Fruit fly (Drosophila melanogaster) whole organism, adult: Measurements from ENCODE around the gene Aldh.
A peak's percentile ranks its signal among the peaks of the same experiment; 100 is the strongest.

Experiments used
- CG11617 ChIP-seq: fragments of 200-800 bp; sonication (Bioruptor generic); optimal IDR thresholded peaks from 2 replicates; lab custom pipeline; 2017; ENCODE audit warnings: mild to moderate bottlenecking, missing biosample characterization, missing genetic modification reagents, missing genetic modification characterization
- CG12768 ChIP-seq: fragments of 200-800 bp; sonication (Bioruptor generic); optimal IDR thresholded peaks from 2 replicates; lab custom pipeline; 2017; ENCODE audit warnings: missing biosample characterization, missing genetic modification characterization, mild to moderate bottlenecking, moderate library complexity, missing genetic modification reagents
- CG14711 ChIP-seq: fragments of 200-800 bp; sonication (Bioruptor generic); optimal IDR thresholded peaks from 2 replicates; lab custom pipeline; 2018; ENCODE audit warnings: missing biosample characterization, mild to moderate bottlenecking, missing genetic modification characterization, moderate library complexity
- CG5204 ChIP-seq: fragments of 200-800 bp; sonication (Bioruptor generic); optimal IDR thresholded peaks from 2 replicates; lab custom pipeline; 2016; ENCODE audit warnings: missing biosample characterization, missing genetic modification characterization
- CG7045 ChIP-seq: fragments of 200-800 bp; sonication (Bioruptor generic); optimal IDR thresholded peaks from 2 replicates; lab custom pipeline; 2017; ENCODE audit warnings: missing biosample characterization, mild to moderate bottlenecking, missing genetic modification characterization
- Hr96 ChIP-seq: fragments of 200-800 bp; sonication (Bioruptor generic); optimal IDR thresholded peaks from 2 replicates; lab custom pipeline; 2016; ENCODE audit warnings: missing biosample characterization, missing genetic modification characterization
- Mnt ChIP-seq: fragments of 200-800 bp; sonication (Bioruptor generic); optimal IDR thresholded peaks from 2 replicates; lab custom pipeline; 2016; ENCODE audit warnings: missing biosample characterization, mild to moderate bottlenecking, missing genetic modification characterization
- cic ChIP-seq: fragments of 200-800 bp; sonication (Bioruptor generic); optimal IDR thresholded peaks from 2 replicates; lab custom pipeline; 2017; ENCODE audit warnings: missing biosample characterization, mild to moderate bottlenecking, missing genetic modification characterization, moderate library complexity
- kay ChIP-seq: fragments of 200-800 bp; sonication (Bioruptor generic); peaks from one replicate; lab custom pipeline; 2016; ENCODE audit warnings: missing biosample characterization, missing genetic modification characterization, borderline replicate concordance
- ovo ChIP-seq: fragments of 200-800 bp; sonication (Bioruptor generic); optimal IDR thresholded peaks from 2 replicates; lab custom pipeline; 2016; ENCODE audit warnings: missing biosample characterization, missing genetic modification characterization
- pad ChIP-seq: fragments of 200-800 bp; sonication (Bioruptor generic); optimal IDR thresholded peaks from 3 replicates; lab custom pipeline; 2017; ENCODE audit warnings: missing biosample characterization, missing genetic modification characterization, mild to moderate bottlenecking, moderate library complexity, missing genetic modification reagents
- tj ChIP-seq: fragments of 200-800 bp; sonication (Bioruptor generic); optimal IDR thresholded peaks from 3 replicates; lab custom pipeline; 2017; ENCODE audit warnings: missing biosample characterization, mild to moderate bottlenecking, missing genetic modification characterization, moderate library complexity
- toe ChIP-seq: fragments of 200-800 bp; sonication (Bioruptor generic); optimal IDR thresholded peaks from 2 replicates; lab custom pipeline; 2016; ENCODE audit warnings: missing biosample characterization, missing genetic modification characterization

dm6 chr2L:9388013-9388605, 920 bp downstream of the Aldh start:
- TF ChIP-seq toe (GFP tag; lab: Kevin White, UChicago): no peak
- peak; percentile 44 for TF ChIP-seq Mnt
- peak; percentile 63 for TF ChIP-seq CG7045 (GFP tag; lab: Kevin White, UChicago)
- no peak for TF ChIP-seq kay (GFP tag; lab: Kevin White, UChicago)
- peak; percentile 85 for TF ChIP-seq tj (GFP tag; lab: Kevin White, UChicago)
- no peak for TF ChIP-seq Hr96
- TF ChIP-seq pad (GFP tag; lab: Kevin White, UChicago): peak; percentile 78
- peak; percentile 63 for TF ChIP-seq CG11617 (GFP tag; lab: Kevin White, UChicago)
- TF ChIP-seq ovo: no peak
- peak; percentile 10 for TF ChIP-seq cic
- TF ChIP-seq CG12768 (GFP tag; lab: Kevin White, UChicago): peak; percentile 73
- TF ChIP-seq CG14711: peak; percentile 84
- peak; percentile 14 for TF ChIP-seq CG5204 (GFP tag; lab: Kevin White, UChicago)
